Fruit fly (Drosophila melanogaster) whole organism, embryonic: ENCODE results near the gene CG14439.

Experiments
- CG10431 ChIP-seq: fragments of 200-800 bp; sonication (Bioruptor generic); optimal IDR thresholded peaks from 3 replicates; lab custom pipeline; 2018; ENCODE audit warnings: missing biosample characterization, mild to moderate bottlenecking, missing genetic modification characterization
- CG11504 ChIP-seq: fragments of 200-800 bp; sonication (Bioruptor generic); optimal IDR thresholded peaks from 3 replicates; lab custom pipeline; 2019; ENCODE audit warnings: missing biosample characterization, mild to moderate bottlenecking, missing genetic modification characterization, moderate library complexity
- CG12104 ChIP-seq: fragments of 200-800 bp; sonication (Bioruptor generic); optimal IDR thresholded peaks from 3 replicates; lab custom pipeline; 2016; ENCODE audit warnings: missing biosample characterization, missing genetic modification characterization
- CG12155 ChIP-seq: fragments of 200-800 bp; sonication (Bioruptor generic); optimal IDR thresholded peaks from 3 replicates; lab custom pipeline; 2016; ENCODE audit warnings: missing biosample characterization, missing genetic modification characterization
- CG13287 ChIP-seq: fragments of 200-800 bp; sonication (Bioruptor generic); IDR thresholded peaks from 2 replicates; pipeline ENCODE4 v1.3.6; 2022; ENCODE audit warnings: missing biosample characterization, missing genetic modification characterization; ENCODE audit not compliant: partially characterized antibody
- CG13775 ChIP-seq: fragments of 200-800 bp; sonication (Bioruptor generic); optimal IDR thresholded peaks from 3 replicates; lab custom pipeline; 2017; ENCODE audit warnings: missing biosample characterization, mild to moderate bottlenecking, missing genetic modification characterization
- CG14710 ChIP-seq: fragments of 200-800 bp; sonication (Bioruptor generic); optimal IDR thresholded peaks from 3 replicates; lab custom pipeline; 2019; ENCODE audit warnings: missing biosample characterization, mild to moderate bottlenecking, missing genetic modification characterization, moderate library complexity
- CG15011 ChIP-seq: fragments of 200-800 bp; sonication (Bioruptor generic); optimal IDR thresholded peaks from 3 replicates; lab custom pipeline; 2018; ENCODE audit warnings: missing biosample characterization, mild to moderate bottlenecking, missing genetic modification characterization
- CG15073 ChIP-seq: fragments of 200-800 bp; sonication (Bioruptor generic); optimal IDR thresholded peaks from 2 replicates; lab custom pipeline; 2016; ENCODE audit warnings: missing biosample characterization, missing genetic modification characterization
- CG1647 ChIP-seq: fragments of 200-800 bp; sonication (Bioruptor generic); optimal IDR thresholded peaks from 3 replicates; lab custom pipeline; 2016; ENCODE audit warnings: missing biosample characterization, missing genetic modification characterization
- CG17612 ChIP-seq: fragments of 200-800 bp; sonication (Bioruptor generic); IDR thresholded peaks from 2 replicates; pipeline ENCODE4 v1.3.6; 2022; ENCODE audit warnings: missing biosample characterization, missing genetic modification characterization
- CG30020 ChIP-seq: fragments of 200-800 bp; optimal IDR thresholded peaks from 2 replicates; lab custom pipeline; 2019; ENCODE audit warnings: missing biosample characterization, mild to moderate bottlenecking, missing genetic modification characterization, moderate library complexity
- CG34422 ChIP-seq: fragments of 200-800 bp; sonication (Bioruptor generic); IDR thresholded peaks from 3 replicates; pipeline ENCODE4 v1.3.6; 2022; ENCODE audit warnings: missing biosample characterization, missing genetic modification characterization
- CG3995 ChIP-seq: fragments of 200-800 bp; sonication (Bioruptor generic); optimal IDR thresholded peaks from 3 replicates; lab custom pipeline; 2016; ENCODE audit warnings: missing biosample characterization, missing genetic modification characterization
- CG4854 ChIP-seq: fragments of 200-800 bp; sonication (Bioruptor generic); optimal IDR thresholded peaks from 2 replicates; lab custom pipeline; 2016; ENCODE audit warnings: missing biosample characterization, missing genetic modification characterization, inconsistent platforms
- CG6791 ChIP-seq: fragments of 200-800 bp; sonication (Bioruptor generic); IDR thresholded peaks from 3 replicates; pipeline ENCODE4 v1.3.6; 2022; ENCODE audit warnings: missing biosample characterization, missing genetic modification characterization; ENCODE audit not compliant: partially characterized antibody
- CG7556 ChIP-seq: fragments of 200-800 bp; sonication (Bioruptor generic); optimal IDR thresholded peaks from 2 replicates; lab custom pipeline; 2017; ENCODE audit warnings: missing biosample characterization, mild to moderate bottlenecking, missing genetic modification characterization
- CG8478 ChIP-seq: fragments of >200 bp; optimal IDR thresholded peaks from 2 replicates; lab custom pipeline; 2018
- CHES-1-like ChIP-seq: fragments of 200-800 bp; sonication (Bioruptor generic); optimal IDR thresholded peaks from 2 replicates; lab custom pipeline; 2016; ENCODE audit warnings: missing biosample characterization, missing genetic modification characterization
- Dad ChIP-seq: fragments of 200-800 bp; sonication (Bioruptor generic); optimal IDR thresholded peaks from 3 replicates; lab custom pipeline; 2016; ENCODE audit warnings: missing biosample characterization, missing genetic modification characterization
- Fer1 ChIP-seq: fragments of 200-800 bp; sonication (Bioruptor generic); optimal IDR thresholded peaks from 2 replicates; lab custom pipeline; 2017; ENCODE audit warnings: missing biosample characterization, mild to moderate bottlenecking, missing genetic modification characterization
- Fer2 ChIP-seq: fragments of 200-800 bp; sonication (Bioruptor generic); optimal IDR thresholded peaks from 2 replicates; lab custom pipeline; 2018; ENCODE audit warnings: missing biosample characterization, mild to moderate bottlenecking, missing genetic modification characterization, moderate library complexity
- Mad ChIP-seq: fragments of 200-800 bp; sonication (Bioruptor generic); optimal IDR thresholded peaks from 2 replicates; lab custom pipeline; 2016; ENCODE audit warnings: missing biosample characterization, missing genetic modification characterization
- NK7.1 ChIP-seq: fragments of 200-800 bp; sonication (Bioruptor generic); optimal IDR thresholded peaks from 3 replicates; lab custom pipeline; 2016; ENCODE audit warnings: missing biosample characterization, missing genetic modification characterization
- Oaz ChIP-seq: fragments of 200-800 bp; sonication (Bioruptor generic); IDR thresholded peaks from 2 replicates; pipeline ENCODE4 v1.3.6; 2022; ENCODE audit warnings: missing biosample characterization, missing genetic modification characterization
- Vsx1 ChIP-seq: fragments of 200-800 bp; sonication (Bioruptor generic); optimal IDR thresholded peaks from 2 replicates; lab custom pipeline; 2017; ENCODE audit warnings: missing biosample characterization, mild to moderate bottlenecking, missing genetic modification characterization, missing genetic modification reagents
- abd-A ChIP-seq: fragments of 200-800 bp; sonication (Bioruptor generic); optimal IDR thresholded peaks from 3 replicates; lab custom pipeline; 2019; ENCODE audit warnings: missing biosample characterization, mild to moderate bottlenecking, missing genetic modification characterization, moderate library complexity
- ap ChIP-seq: fragments of 200-800 bp; sonication (Bioruptor generic); IDR thresholded peaks from 2 replicates; pipeline ENCODE4 v1.3.6; 2022; ENCODE audit warnings: missing biosample characterization, missing genetic modification characterization
- ato ChIP-seq: fragments of 200-800 bp; sonication (Bioruptor generic); IDR thresholded peaks from 2 replicates; pipeline ENCODE4 v1.3.6; 2022; ENCODE audit warnings: missing biosample characterization, missing genetic modification characterization; ENCODE audit not compliant: partially characterized antibody
- cg ChIP-seq: fragments of 200-800 bp; sonication (Bioruptor generic); optimal IDR thresholded peaks from 3 replicates; lab custom pipeline; 2019; ENCODE audit warnings: missing biosample characterization, mild to moderate bottlenecking, missing genetic modification characterization, moderate library complexity
- chn ChIP-seq: fragments of 200-800 bp; sonication (Bioruptor generic); optimal IDR thresholded peaks from 2 replicates; lab custom pipeline; 2016; ENCODE audit warnings: missing biosample characterization, missing genetic modification characterization
- dpn ChIP-seq, 2 experiments: fragments of 200-800 bp; sonication (Bioruptor generic); optimal IDR thresholded peaks; 3 replicates each; lab custom pipeline; 2016; ENCODE audit warnings: missing biosample characterization in 2 of 2, missing genetic modification characterization in 2 of 2
- esg ChIP-seq: fragments of 200-800 bp; sonication (Bioruptor generic); conservative IDR thresholded peaks from 2 replicates; pipeline ENCODE4 v1.3.6; 2022; ENCODE audit warnings: missing biosample characterization, missing genetic modification characterization
- grau ChIP-seq: fragments of 200-800 bp; optimal IDR thresholded peaks from 3 replicates; lab custom pipeline; 2019; ENCODE audit warnings: missing biosample characterization, mild to moderate bottlenecking, missing genetic modification characterization, moderate library complexity
- gsb-n ChIP-seq: fragments of 200-800 bp; sonication (Bioruptor generic); optimal IDR thresholded peaks from 3 replicates; lab custom pipeline; 2018; ENCODE audit warnings: missing biosample characterization, mild to moderate bottlenecking, missing genetic modification characterization
- hbn ChIP-seq: fragments of 200-800 bp; sonication (Bioruptor generic); IDR thresholded peaks from 2 replicates; pipeline ENCODE4 v1.3.6; 2022; ENCODE audit warnings: missing biosample characterization, missing genetic modification characterization; ENCODE audit not compliant: partially characterized antibody
- onecut ChIP-seq: fragments of 200-800 bp; sonication (Bioruptor generic); IDR thresholded peaks from 2 replicates; pipeline ENCODE4 v1.3.6; 2022; ENCODE audit warnings: missing biosample characterization, missing genetic modification characterization
- pnt ChIP-seq: fragments of 200-800 bp; sonication (Bioruptor generic); optimal IDR thresholded peaks from 3 replicates; lab custom pipeline; 2016; ENCODE audit warnings: missing biosample characterization, missing genetic modification characterization
- row ChIP-seq: fragments of 200-800 bp; sonication (Bioruptor generic); IDR thresholded peaks from 3 replicates; pipeline ENCODE4 v1.3.6; 2022; ENCODE audit warnings: missing biosample characterization, missing genetic modification characterization
- salm ChIP-seq: fragments of 200-800 bp; sonication (Bioruptor generic); optimal IDR thresholded peaks from 2 replicates; lab custom pipeline; 2018; ENCODE audit warnings: missing biosample characterization, mild to moderate bottlenecking, missing genetic modification characterization
- sens ChIP-seq: fragments of 200-800 bp; sonication (Bioruptor generic); peaks from one replicate; lab custom pipeline; 2016; ENCODE audit warnings: missing biosample characterization, missing genetic modification characterization
- ttk ChIP-seq: fragments of 200-800 bp; sonication (Bioruptor generic); IDR thresholded peaks from 2 replicates; pipeline ENCODE4 v2.1.2; 2022; ENCODE audit warnings: missing biosample characterization, missing genetic modification characterization
- usp ChIP-seq: fragments of >200 bp; optimal IDR thresholded peaks from 2 replicates; lab custom pipeline; 2017; ENCODE audit warnings: missing biosample characterization, missing genetic modification characterization
- yki ChIP-seq: fragments of >200 bp; optimal IDR thresholded peaks from 3 replicates; lab custom pipeline; 2018
- z ChIP-seq: fragments of 200-800 bp; sonication (Bioruptor generic); IDR thresholded peaks from 3 replicates; pipeline ENCODE4 v1.3.6; 2022; ENCODE audit warnings: missing biosample characterization, missing genetic modification characterization
- zfh1 ChIP-seq: fragments of 200-800 bp; sonication (Bioruptor generic); IDR thresholded peaks from 3 replicates; pipeline ENCODE4 v1.3.6; 2022; ENCODE audit warnings: missing biosample characterization, missing genetic modification characterization

CG14439 gene

dm6 chrX:6770924-6771323 lies 23.6 kb downstream of the CG14439 start, which contains the start of gene Coq7 (continued):
- peak; percentile 43 to 93 for TF ChIP-seq dpn (GFP tag; optimal IDR thresholded peaks at IDR 0.05; lab: Kevin White, UChicago)
- TF ChIP-seq CG4854 (GFP tag; lab: Kevin White, UChicago), result no peak
- TF ChIP-seq CG10431, result no peak
- peak; percentile 64 for TF ChIP-seq cg (GFP tag; lab: Kevin White, UChicago)
- peak; percentile 86 for TF ChIP-seq CG12155 (GFP tag; lab: Kevin White, UChicago)
- peak; percentile 88 for TF ChIP-seq ttk (GFP tag; lab: Robert Waterston, UW)
- peak; percentile 58 for TF ChIP-seq salm (tag; lab: Kevin White, UChicago)
- peak; percentile 97 for TF ChIP-seq row (GFP tag; lab: Robert Waterston, UW)
- peak; percentile 97 for TF ChIP-seq hbn
- no peak for TF ChIP-seq abd-A (tag; lab: Kevin White, UChicago)
- TF ChIP-seq CG6791 (GFP tag; lab: Robert Waterston, UW), result peak; percentile 95
- TF ChIP-seq Fer2, result no peak
- no peak for TF ChIP-seq CG8478 (lab: Kevin White, UChicago)
- peak; percentile 88 for TF ChIP-seq CG13775 (GFP tag; lab: Kevin White, UChicago)
- peak; percentile 94 for TF ChIP-seq zfh1 (GFP tag; lab: Robert Waterston, UW)
- TF ChIP-seq CHES-1-like (GFP tag; lab: Kevin White, UChicago), result peak; percentile 5
- peak; percentile 62 for TF ChIP-seq Dad (GFP tag; lab: Kevin White, UChicago)
- peak; percentile 95 for TF ChIP-seq CG34422 (GFP tag; lab: Robert Waterston, UW)
- TF ChIP-seq esg (GFP tag; lab: Robert Waterston, UW), result peak; percentile 91
- TF ChIP-seq chn, result peak; percentile 71
- peak; percentile 99 for TF ChIP-seq CG13287 (GFP tag; lab: Robert Waterston, UW)
- no peak for TF ChIP-seq yki
- peak; percentile 63 for TF ChIP-seq onecut (GFP tag; lab: Robert Waterston, UW)
- TF ChIP-seq CG12104 (GFP tag; lab: Kevin White, UChicago), result peak; percentile 73
- peak; percentile 91 for TF ChIP-seq CG14710 (tag; lab: Kevin White, UChicago)
- TF ChIP-seq Fer1, result no peak
- peak; percentile 85 for TF ChIP-seq grau (tag; lab: Kevin White, UChicago)
- no peak for TF ChIP-seq usp (GFP tag; lab: Kevin White, UChicago)
- peak; percentile 76 for TF ChIP-seq Mad (GFP tag; lab: Kevin White, UChicago)
- TF ChIP-seq sens (GFP tag; lab: Kevin White, UChicago), result peak; percentile 94
- TF ChIP-seq gsb-n, result no peak
- TF ChIP-seq CG15073 (GFP tag; lab: Kevin White, UChicago), result peak; percentile 39
- TF ChIP-seq ap (GFP tag; lab: Robert Waterston, UW), result peak; percentile 88
- no peak for TF ChIP-seq CG15011
- peak; percentile 40; the same call in 1 of the 2 replicates for TF ChIP-seq CG17612 (GFP tag; lab: Robert Waterston, UW)
- TF ChIP-seq pnt (GFP tag; lab: Kevin White, UChicago), result peak; percentile 46
- TF ChIP-seq CG1647 (GFP tag; lab: Kevin White, UChicago), result peak; percentile 53
- 0 out of 3 replicates have a peak, but pooled peaks have one; percentile 10 for TF ChIP-seq z (GFP tag; lab: Robert Waterston, UW)
- peak; percentile 41 for TF ChIP-seq CG3995
- TF ChIP-seq Vsx1 (GFP tag; lab: Kevin White, UChicago), result no peak
- TF ChIP-seq CG11504 (tag; lab: Kevin White, UChicago), result no peak
- TF ChIP-seq CG30020, result peak; percentile 78
- TF ChIP-seq Oaz (GFP tag; lab: Robert Waterston, UW), result peak; percentile 79
- peak; percentile 89 for TF ChIP-seq ato (GFP tag; lab: Robert Waterston, UW)
- peak; percentile 79 for TF ChIP-seq CG7556 (GFP tag; lab: Kevin White, UChicago)
- peak; percentile 3 for TF ChIP-seq NK7.1 (GFP tag; lab: Kevin White, UChicago)
